Worm (Caenorhabditis elegans) whole organism, L4/young adult: Measurements from ENCODE around the gene prp-19.

Experiments used
- W03F9.2 ChIP-seq: fragments of 150-350 bp; optimal IDR thresholded peaks from 2 replicates; lab custom pipeline; 2014; ENCODE audit warnings: missing biosample characterization, missing genetic modification characterization
- dao-5 ChIP-seq: sonication (generic microtip); optimal IDR thresholded peaks from 2 replicates; lab custom pipeline; 2016; ENCODE audit warnings: missing genotype, missing genetic modification characterization, moderate library complexity, missing compliant biosample characterization
- him-1 ChIP-seq: sonication (generic microtip); optimal IDR thresholded peaks from 2 replicates; lab custom pipeline; 2016; ENCODE audit warnings: missing genotype, missing genetic modification reagents, missing genetic modification characterization, missing compliant biosample characterization

Gene prp-19

ce11 chrIII:5171945-5172344 is at the start of gene prp-19:
prp-19 (minus strand) TSS chrIII:5172045.
- TF ChIP-seq him-1 (tag; lab: Kevin White, UChicago) (no peak), dao-5 (tag; lab: Kevin White, UChicago) (no peak), W03F9.2 (tag; lab: Kevin White, UChicago) (no peak)

- TF ChIP-seq W03F9.2 (tag; lab: Kevin White, UChicago), result no peak
Measured at ce11 chrIII:5218687-5219086, 46.8 kb upstream of the prp-19 start, which contains the start of gene ZC155.2. ZC155.2 (plus strand) TSS chrIII:5218987.

ce11 chrIII:5217511-5217910 is 45.7 kb upstream of the prp-19 start, which contains the start of gene cutl-19:
cutl-19 (minus strand) TSS chrIII:5217611.
- TF ChIP-seq W03F9.2 (tag; lab: Kevin White, UChicago), result no peak
- TF ChIP-seq him-1 (tag; lab: Kevin White, UChicago), result no peak
- TF ChIP-seq dao-5 (tag; lab: Kevin White, UChicago), result no peak

ce11 chrIII:5215375-5215774 is 43.5 kb upstream of the prp-19 start, which contains the start of gene ZC155.4:
ZC155.4 (minus strand) TSS chrIII:5215475.
- TF ChIP-seq him-1 (tag; lab: Kevin White, UChicago), result no peak
- TF ChIP-seq dao-5 (tag; lab: Kevin White, UChicago), result no peak
- no peak for TF ChIP-seq W03F9.2 (tag; lab: Kevin White, UChicago)

- TF ChIP-seq dao-5 (tag; lab: Kevin White, UChicago), result no peak
- TF ChIP-seq W03F9.2 (tag; lab: Kevin White, UChicago), result no peak
- TF ChIP-seq him-1 (tag; lab: Kevin White, UChicago), result no peak
Measured at ce11 chrIII:5214162-5214561, 42.3 kb upstream of the prp-19 start.

- peak; percentile 46 for TF ChIP-seq W03F9.2 (tag; lab: Kevin White, UChicago)
- TF ChIP-seq dao-5 (tag; lab: Kevin White, UChicago), result peak; percentile 81
Measured at ce11 chrIII:5211137-5211648, 39.3 kb upstream of the prp-19 start.

- TF ChIP-seq him-1 (tag; lab: Kevin White, UChicago) (no peak), dao-5 (tag; lab: Kevin White, UChicago) (no peak), W03F9.2 (tag; lab: Kevin White, UChicago) (no peak)
Measured at ce11 chrIII:5210269-5210668, 38.4 kb upstream of the prp-19 start.

- TF ChIP-seq dao-5 (tag; lab: Kevin White, UChicago) (no peak), him-1 (tag; lab: Kevin White, UChicago) (no peak), W03F9.2 (tag; lab: Kevin White, UChicago) (no peak)
Measured at ce11 chrIII:5208992-5209391, 37.1 kb upstream of the prp-19 start, which contains the start of gene syx-16. syx-16 (minus strand) TSS chrIII:5209109.

- TF ChIP-seq dao-5 (tag; lab: Kevin White, UChicago), result no peak
- TF ChIP-seq him-1 (tag; lab: Kevin White, UChicago), result no peak
- TF ChIP-seq W03F9.2 (tag; lab: Kevin White, UChicago), result no peak
Measured at ce11 chrIII:5206861-5207414, 35.1 kb upstream of the prp-19 start, which contains the start of gene morc-1. morc-1 (minus strand) TSS chrIII:5206911.

- TF ChIP-seq W03F9.2 (tag; lab: Kevin White, UChicago) (peak; percentile 8), dao-5 (tag; lab: Kevin White, UChicago) (no peak)
Measured at ce11 chrIII:5203310-5203709, 31.5 kb upstream of the prp-19 start.

ce11 chrIII:5202641-5203040 is 30.8 kb upstream of the prp-19 start:
- peak; percentile 46 for TF ChIP-seq W03F9.2 (tag; lab: Kevin White, UChicago)
- TF ChIP-seq him-1 (tag; lab: Kevin White, UChicago), result no peak
- TF ChIP-seq dao-5 (tag; lab: Kevin White, UChicago), result no peak

ce11 chrIII:5201267-5201666 is 29.4 kb upstream of the prp-19 start:
- TF ChIP-seq dao-5 (tag; lab: Kevin White, UChicago) (no peak), W03F9.2 (tag; lab: Kevin White, UChicago) (no peak)

- TF ChIP-seq him-1 (tag; lab: Kevin White, UChicago) (no peak), W03F9.2 (tag; lab: Kevin White, UChicago) (no peak), dao-5 (tag; lab: Kevin White, UChicago) (no peak)
Measured at ce11 chrIII:5200349-5200748, 28.5 kb upstream of the prp-19 start.

- no peak for TF ChIP-seq him-1 (tag; lab: Kevin White, UChicago)
- no peak for TF ChIP-seq dao-5 (tag; lab: Kevin White, UChicago)
- no peak for TF ChIP-seq W03F9.2 (tag; lab: Kevin White, UChicago)
Measured at ce11 chrIII:5199577-5199976, 27.7 kb upstream of the prp-19 start, which contains the start of gene emb-8. emb-8 (minus strand) TSS chrIII:5199677.
